Worm (Caenorhabditis elegans) whole organism, midembryonic: ENCODE results near the gene gipc-2.

Experiments
- T22C8.4 ChIP-seq: fragments of 200-800 bp; sonication (Bioruptor generic); IDR thresholded peaks from 2 replicates; pipeline ENCODE4 v1.3.6; 2022; ENCODE audit warnings: missing genetic modification characterization, missing compliant biosample characterization
- cog-1 ChIP-seq: sonication (generic microtip); optimal IDR thresholded peaks from 2 replicates; lab custom pipeline; 2016; ENCODE audit warnings: missing genetic modification characterization, missing compliant biosample characterization
- flt-1 ChIP-seq: fragments of 200-800 bp; sonication (Bioruptor generic); IDR thresholded peaks from 2 replicates; pipeline ENCODE4 v1.3.6; 2022; ENCODE audit warnings: missing genetic modification characterization, missing compliant biosample characterization
- med-1 ChIP-seq: sonication (generic microtip); optimal IDR thresholded peaks from 2 replicates; lab custom pipeline; 2017; ENCODE audit warnings: missing genetic modification characterization, mild to moderate bottlenecking, missing compliant biosample characterization, antibody characterized with exemption, missing genetic modification reagents; ENCODE audit not compliant: insufficient read depth
- ref-1 ChIP-seq: fragments of 200-800 bp; sonication (Bioruptor generic); conservative IDR thresholded peaks from 2 replicates; pipeline ENCODE4 v1.3.6; 2022; ENCODE audit warnings: missing genetic modification reagents, missing genetic modification characterization, missing compliant biosample characterization
- ztf-23 ChIP-seq: fragments of 200-800 bp; sonication (Bioruptor generic); IDR thresholded peaks from 2 replicates; pipeline ENCODE4 v1.3.6; 2022; ENCODE audit warnings: missing genetic modification reagents, missing genetic modification characterization, missing compliant biosample characterization
- ztf-29 ChIP-seq: fragments of 200-800 bp; sonication (Bioruptor generic); IDR thresholded peaks from 2 replicates; pipeline ENCODE4 v1.3.6; 2022; ENCODE audit warnings: missing genetic modification reagents, missing genetic modification characterization, missing compliant biosample characterization

- TF ChIP-seq ref-1 (GFP tag; lab: Robert Waterston, UW) (no peak), med-1 (no peak), T22C8.4 (GFP tag; lab: Robert Waterston, UW) (no peak), ztf-29 (GFP tag; lab: Robert Waterston, UW) (no peak), ztf-23 (GFP tag; lab: Robert Waterston, UW) (no peak), flt-1 (GFP tag; lab: Robert Waterston, UW) (no peak), cog-1 (no peak)
These were observed 5.6 kb upstream of the gipc-2 start, which contains the start of gene F44D12.6 for ce11 chrIV:10033053-10033452.
